Worm (Caenorhabditis elegans) whole organism, late embryonic: ENCODE results near the gene srh-4.

Experiments
- ama-1 ChIP-seq: fragments of 150-350 bp; optimal IDR thresholded peaks from 2 replicates; lab custom pipeline; 2014
- ceh-30 ChIP-seq: fragments of 150-350 bp; optimal IDR thresholded peaks from 2 replicates; lab custom pipeline; 2014; ENCODE audit warnings: missing biosample characterization, missing genetic modification characterization
- ceh-34 ChIP-seq: sonication (generic microtip); optimal IDR thresholded peaks from 2 replicates; lab custom pipeline; 2016; ENCODE audit warnings: mild to moderate bottlenecking, missing genetic modification characterization, missing compliant biosample characterization
- ceh-6 ChIP-seq: fragments of 200-800 bp; sonication (Bioruptor generic); optimal IDR thresholded peaks from 2 replicates; lab custom pipeline; 2018; ENCODE audit warnings: mild to moderate bottlenecking, missing genetic modification characterization, missing compliant biosample characterization
- dve-1 ChIP-seq: sonication (generic microtip); optimal IDR thresholded peaks from 2 replicates; lab custom pipeline; 2017; ENCODE audit warnings: antibody characterized with exemption, mild to moderate bottlenecking, missing genetic modification characterization, missing compliant biosample characterization
- elt-2 ChIP-seq: sonication (generic microtip); optimal IDR thresholded peaks from 2 replicates; lab custom pipeline; 2016; ENCODE audit warnings: missing genetic modification reagents, missing genetic modification characterization, missing compliant biosample characterization
- fax-1 ChIP-seq: sonication (generic microtip); optimal IDR thresholded peaks from 2 replicates; lab custom pipeline; 2016; ENCODE audit warnings: missing genotype, missing genetic modification characterization, missing compliant biosample characterization
- fkh-10 ChIP-seq: fragments of 150-350 bp; optimal IDR thresholded peaks from 2 replicates; lab custom pipeline; 2014; ENCODE audit warnings: missing biosample characterization, missing genetic modification reagents, missing genetic modification characterization
- hlh-30 ChIP-seq: sonication (generic microtip); optimal IDR thresholded peaks from 2 replicates; lab custom pipeline; 2017; ENCODE audit warnings: antibody characterized with exemption, missing genetic modification characterization, missing compliant biosample characterization; ENCODE audit not compliant: insufficient read depth
- nhr-11 ChIP-seq: fragments of 150-350 bp; optimal IDR thresholded peaks from 2 replicates; lab custom pipeline; 2014; ENCODE audit warnings: missing biosample characterization, missing genetic modification characterization
- pha-4 ChIP-seq: fragments of 150-350 bp; optimal IDR thresholded peaks from 2 replicates; lab custom pipeline; 2018; ENCODE audit warnings: missing biosample characterization, missing genetic modification reagents, missing genetic modification characterization
- rnt-1 ChIP-seq: sonication (generic microtip); optimal IDR thresholded peaks from 2 replicates; lab custom pipeline; 2016; ENCODE audit warnings: missing genetic modification characterization, missing compliant biosample characterization
- tbx-2 ChIP-seq: sonication (generic microtip); optimal IDR thresholded peaks from 2 replicates; lab custom pipeline; 2016; ENCODE audit warnings: missing genetic modification characterization, missing compliant biosample characterization

DNA sequence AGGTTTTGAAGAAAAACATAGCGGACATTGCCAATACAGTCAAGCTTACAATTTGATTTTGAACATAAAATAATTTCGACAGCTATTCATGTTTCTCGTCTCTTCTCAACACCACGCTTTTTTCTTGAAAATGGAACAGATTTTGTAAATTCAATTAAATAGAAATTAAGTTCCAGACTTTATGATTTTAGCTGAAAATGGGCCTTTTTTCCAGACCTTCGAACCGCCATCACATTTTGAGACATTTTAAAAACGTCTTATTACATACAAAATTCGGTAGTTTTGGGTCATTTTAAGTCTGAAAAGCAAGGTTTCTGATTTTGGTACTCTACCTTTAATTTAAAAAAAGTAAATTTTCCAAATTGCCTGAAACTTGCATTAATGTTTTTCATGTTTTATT is 27.8 kb downstream of the srh-4 start, which contains the start of gene C49G7.12:
- TF ChIP-seq ceh-30 (tag; lab: Kevin White, UChicago), result no peak
- TF ChIP-seq hlh-30 (tag; lab: Kevin White, UChicago), result no peak
- no peak for TF ChIP-seq rnt-1
- no peak for TF ChIP-seq elt-2
- no peak for TF ChIP-seq fkh-10 (GFP tag; lab: Kevin White, UChicago)
- no peak for TF ChIP-seq pha-4 (tag; lab: Kevin White, UChicago)
- TF ChIP-seq nhr-11 (tag; lab: Kevin White, UChicago), result no peak
- TF ChIP-seq ceh-6 (GFP tag; lab: Kevin White, UChicago), result no peak
- TF ChIP-seq ama-1 (lab: Kevin White, UChicago), result no peak
- TF ChIP-seq dve-1, result no peak
- no peak for TF ChIP-seq fax-1 (tag; lab: Kevin White, UChicago)
- no peak for TF ChIP-seq tbx-2 (tag; lab: Kevin White, UChicago)
- no peak for TF ChIP-seq ceh-34 (tag; lab: Kevin White, UChicago)
